Worm (Caenorhabditis elegans) whole organism, mixed stage, embryonic: ENCODE results near the gene R13H4.5.
A peak's percentile ranks its signal among the peaks of the same experiment; 100 is the strongest.

ENCODE experiments used
- M03D4.4 ChIP-seq: sonication (generic microtip); optimal IDR thresholded peaks from 2 replicates; lab custom pipeline; 2017; ENCODE audit warnings: mild to moderate bottlenecking, missing genetic modification characterization, missing compliant biosample characterization
- blmp-1 ChIP-seq: fragments of 150-350 bp; optimal IDR thresholded peaks from 2 replicates; lab custom pipeline; 2014; ENCODE audit warnings: missing biosample characterization, missing genetic modification characterization
- ceh-39 ChIP-seq: fragments of 150-350 bp; optimal IDR thresholded peaks from 2 replicates; lab custom pipeline; 2014; ENCODE audit warnings: missing biosample characterization, missing genetic modification characterization
- ces-1 ChIP-seq: fragments of 150-350 bp; optimal IDR thresholded peaks from 2 replicates; lab custom pipeline; 2014; ENCODE audit warnings: missing biosample characterization, missing genetic modification reagents, missing genetic modification characterization
- drap-1 ChIP-seq: fragments of 200-800 bp; sonication (Bioruptor generic); optimal IDR thresholded peaks from 3 replicates; lab custom pipeline; 2018; ENCODE audit warnings: mild to moderate bottlenecking, missing genetic modification characterization, missing compliant biosample characterization
- elt-1 ChIP-seq: sonication (generic microtip); optimal IDR thresholded peaks from 2 replicates; lab custom pipeline; 2017; ENCODE audit warnings: missing genetic modification characterization, mild to moderate bottlenecking, missing compliant biosample characterization, antibody characterized with exemption, moderate library complexity, borderline replicate concordance; ENCODE audit not compliant: insufficient read depth
- elt-3 ChIP-seq: fragments of 150-350 bp; optimal IDR thresholded peaks from 2 replicates; lab custom pipeline; 2014; ENCODE audit warnings: missing biosample characterization, missing genetic modification characterization
- flh-1 ChIP-seq: fragments of 200-800 bp; sonication (Bioruptor generic); optimal IDR thresholded peaks from 2 replicates; lab custom pipeline; 2018; ENCODE audit warnings: mild to moderate bottlenecking, missing genetic modification characterization, moderate library complexity, missing compliant biosample characterization
- ham-2 ChIP-seq: fragments of 200-800 bp; sonication (Bioruptor generic); optimal IDR thresholded peaks from 2 replicates; lab custom pipeline; 2018; ENCODE audit warnings: mild to moderate bottlenecking, missing genetic modification characterization, missing compliant biosample characterization
- hlh-1 ChIP-seq: fragments of 150-350 bp; optimal IDR thresholded peaks from 2 replicates; lab custom pipeline; 2014; ENCODE audit warnings: missing biosample characterization, missing genetic modification reagents, missing genetic modification characterization
- lin-13 ChIP-seq: fragments of 150-350 bp; optimal IDR thresholded peaks from 2 replicates; lab custom pipeline; 2014; ENCODE audit warnings: missing biosample characterization, missing genetic modification characterization
- lin-32 ChIP-seq: fragments of 200-800 bp; sonication (Bioruptor generic); optimal IDR thresholded peaks from 2 replicates; lab custom pipeline; 2018; ENCODE audit warnings: mild to moderate bottlenecking, missing genetic modification characterization, missing compliant biosample characterization
- lsy-2 ChIP-seq: fragments of 150-350 bp; optimal IDR thresholded peaks from 2 replicates; lab custom pipeline; 2014; ENCODE audit warnings: missing biosample characterization, missing genetic modification characterization
- mab-5 ChIP-seq: fragments of 150-350 bp; optimal IDR thresholded peaks from 2 replicates; lab custom pipeline; 2014; ENCODE audit warnings: missing biosample characterization, missing genetic modification characterization
- mep-1 ChIP-seq: fragments of 150-350 bp; optimal IDR thresholded peaks from 2 replicates; lab custom pipeline; 2017; ENCODE audit warnings: missing biosample characterization, missing genetic modification reagents, missing genetic modification characterization, inconsistent platforms
- mls-2 ChIP-seq: sonication (generic microtip); optimal IDR thresholded peaks from 2 replicates; lab custom pipeline; 2016; ENCODE audit warnings: mild to moderate bottlenecking, missing genetic modification characterization, moderate library complexity, missing compliant biosample characterization
- nhr-12 ChIP-seq: fragments of 150-350 bp; optimal IDR thresholded peaks from 2 replicates; lab custom pipeline; 2014; ENCODE audit warnings: missing biosample characterization, missing genetic modification characterization
- nhr-2 ChIP-seq: fragments of 150-350 bp; optimal IDR thresholded peaks from 2 replicates; lab custom pipeline; 2014; ENCODE audit warnings: missing biosample characterization, missing genetic modification characterization
- nhr-237 ChIP-seq: fragments of 150-350 bp; optimal IDR thresholded peaks from 2 replicates; lab custom pipeline; 2014; ENCODE audit warnings: missing biosample characterization, missing genetic modification characterization
- nhr-28 ChIP-seq: fragments of 150-350 bp; optimal IDR thresholded peaks from 2 replicates; lab custom pipeline; 2014; ENCODE audit warnings: missing biosample characterization, missing genetic modification characterization
- nhr-76 ChIP-seq: sonication (generic microtip); optimal IDR thresholded peaks from 2 replicates; lab custom pipeline; 2017; ENCODE audit warnings: missing biosample characterization, missing genetic modification characterization
- pha-4 ChIP-seq: fragments of 150-350 bp; optimal IDR thresholded peaks from 2 replicates; lab custom pipeline; 2018; ENCODE audit warnings: missing biosample characterization, missing genetic modification reagents, missing genetic modification characterization
- snpc-4 ChIP-seq: fragments of 150-350 bp; optimal IDR thresholded peaks from 2 replicates; lab custom pipeline; 2014; ENCODE audit warnings: missing biosample characterization, missing genetic modification characterization
- unc-120 ChIP-seq: sonication (generic microtip); optimal IDR thresholded peaks from 2 replicates; lab custom pipeline; 2017; ENCODE audit warnings: missing genetic modification characterization, missing compliant biosample characterization; ENCODE audit not compliant: poor library complexity, severe bottlenecking
- ztf-11 ChIP-seq: fragments of 150-350 bp; optimal IDR thresholded peaks from 2 replicates; lab custom pipeline; 2014; ENCODE audit warnings: missing biosample characterization, missing genetic modification characterization

Gene R13H4.5

ce11 chrV:11849408-11849807, 11.1 kb upstream of the R13H4.5 start:
- TF ChIP-seq snpc-4 (tag; lab: Kevin White, UChicago) (no peak), ceh-39 (tag; lab: Kevin White, UChicago) (no peak), pha-4 (tag; lab: Kevin White, UChicago) (no peak), elt-1 (no peak), lin-13 (tag; lab: Kevin White, UChicago) (no peak), elt-3 (tag; lab: Kevin White, UChicago) (no peak)
- TF ChIP-seq, all 35 proteins: peak for 0

DNA sequence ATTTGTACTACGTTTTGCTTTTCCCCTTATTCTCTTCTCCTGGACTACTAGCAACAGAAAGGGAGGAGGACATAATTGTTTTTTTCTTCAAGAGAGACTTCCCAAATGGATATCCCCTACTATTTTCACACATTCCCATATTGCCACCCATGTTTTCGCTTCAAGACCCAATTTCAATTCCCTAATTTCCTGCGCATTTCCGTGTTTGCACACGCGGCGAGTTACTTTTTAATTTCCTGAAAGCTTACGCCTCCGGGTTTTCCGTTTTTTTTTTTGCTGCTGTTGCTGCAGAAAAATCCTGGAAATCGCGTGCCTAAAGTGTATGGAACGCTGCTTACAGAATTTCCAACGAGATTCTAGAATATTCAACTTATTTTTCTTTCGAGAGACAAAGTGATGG, 8.2 kb upstream of the R13H4.5 start:
- no peak for TF ChIP-seq lin-13 (tag; lab: Kevin White, UChicago)
- TF ChIP-seq mls-2 (tag; lab: Kevin White, UChicago), result peak; percentile 30
- no peak for TF ChIP-seq snpc-4 (tag; lab: Kevin White, UChicago)
- no peak for TF ChIP-seq unc-120 (tag; lab: Kevin White, UChicago)
- TF ChIP-seq nhr-76 (tag; lab: Kevin White, UChicago), result no peak
- no peak for TF ChIP-seq lsy-2 (tag; lab: Kevin White, UChicago)
- TF ChIP-seq ces-1, result peak; percentile 37
- TF ChIP-seq, all 35 proteins: peak for 2

- TF ChIP-seq nhr-76 (tag; lab: Kevin White, UChicago) (no peak), ces-1 (no peak), drap-1 (no peak), ceh-39 (tag; lab: Kevin White, UChicago) (no peak), blmp-1 (no peak), nhr-237 (no peak), hlh-1 (tag; lab: Kevin White, UChicago) (no peak), ham-2 (GFP tag; lab: Kevin White, UChicago) (no peak), lin-13 (tag; lab: Kevin White, UChicago) (no peak), mep-1 (tag; lab: Kevin White, UChicago) (no peak)
Observed at ce11 chrV:11853723-11854122, 6.8 kb upstream of the R13H4.5 start.

- no peak for TF ChIP-seq elt-3 (tag; lab: Kevin White, UChicago)
- peak; percentile 95 for TF ChIP-seq ces-1
- no peak for TF ChIP-seq hlh-1 (tag; lab: Kevin White, UChicago)
Observed at ce11 chrV:11854905-11855304, 5.6 kb upstream of the R13H4.5 start.

DNA sequence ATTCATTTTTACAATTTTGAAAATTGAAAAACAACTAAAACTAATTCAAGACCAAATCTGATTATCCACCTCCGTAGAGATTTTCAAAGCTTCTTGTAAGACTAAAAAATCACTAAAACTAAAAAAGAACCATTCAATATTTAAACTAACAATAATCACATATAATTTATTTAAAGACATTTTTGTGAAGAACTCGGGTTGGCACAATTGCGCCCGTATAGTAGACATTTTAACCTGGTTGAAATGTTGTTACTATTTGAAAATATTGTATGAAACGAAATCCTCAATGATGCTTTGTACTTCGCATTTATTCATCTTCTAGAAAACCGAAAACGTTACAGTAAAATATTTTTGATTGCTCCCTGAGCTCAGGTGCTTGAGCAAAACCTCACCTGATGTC, 4.5 kb upstream of the R13H4.5 start:
- TF ChIP-seq M03D4.4 (no peak), mls-2 (tag; lab: Kevin White, UChicago) (no peak), nhr-2 (tag; lab: Kevin White, UChicago) (no peak)

- TF ChIP-seq nhr-237, result no peak
- no peak for TF ChIP-seq mls-2 (tag; lab: Kevin White, UChicago)
- no peak for TF ChIP-seq nhr-28 (tag; lab: Kevin White, UChicago)
- TF ChIP-seq M03D4.4, result no peak
- no peak for TF ChIP-seq ceh-39 (tag; lab: Kevin White, UChicago)
- no peak for TF ChIP-seq hlh-1 (tag; lab: Kevin White, UChicago)
- TF ChIP-seq lin-13 (tag; lab: Kevin White, UChicago), result no peak
- no peak for TF ChIP-seq lsy-2 (tag; lab: Kevin White, UChicago)
- TF ChIP-seq ham-2 (GFP tag; lab: Kevin White, UChicago), result no peak
- no peak for TF ChIP-seq flh-1 (GFP tag; lab: Kevin White, UChicago)
- TF ChIP-seq unc-120 (tag; lab: Kevin White, UChicago), result no peak
- no peak for TF ChIP-seq ztf-11 (tag; lab: Kevin White, UChicago)
- TF ChIP-seq lin-32 (GFP tag; lab: Kevin White, UChicago), result no peak
- TF ChIP-seq mab-5 (tag; lab: Kevin White, UChicago), result no peak
- TF ChIP-seq nhr-12 (tag; lab: Kevin White, UChicago), result no peak
- no peak for TF ChIP-seq nhr-76 (tag; lab: Kevin White, UChicago)
- TF ChIP-seq drap-1, result no peak
Observed at ce11 chrV:11857756-11858155, 2.7 kb upstream of the R13H4.5 start.

ce11 chrV:11858299-11858698, 2.2 kb upstream of the R13H4.5 start:
- TF ChIP-seq nhr-2 (tag; lab: Kevin White, UChicago) (no peak), elt-1 (peak; percentile 77)
- TF ChIP-seq, all 35 proteins: peak for 1
